Worm (Caenorhabditis elegans) whole organism, early embryonic: ENCODE measurements around the gene nkb-2.

ENCODE experiments used
- ama-1 ChIP-seq: fragments of 150-350 bp; optimal IDR thresholded peaks from 2 replicates; lab custom pipeline; 2014
- ceh-13 ChIP-seq: fragments of 200-800 bp; sonication (Bioruptor generic); optimal IDR thresholded peaks from 2 replicates; lab custom pipeline; 2018; ENCODE audit warnings: mild to moderate bottlenecking, missing genetic modification characterization, missing compliant biosample characterization
- ets-7 ChIP-seq: sonication (generic microtip); optimal IDR thresholded peaks from 2 replicates; lab custom pipeline; 2016; ENCODE audit warnings: missing genotype, missing genetic modification characterization, missing compliant biosample characterization
- hmbx-1 ChIP-seq: sonication (generic microtip); optimal IDR thresholded peaks from 2 replicates; lab custom pipeline; 2016; ENCODE audit warnings: mild to moderate bottlenecking, missing genetic modification characterization, missing compliant biosample characterization
- hnd-1 ChIP-seq: sonication (generic microtip); optimal IDR thresholded peaks from 2 replicates; lab custom pipeline; 2016; ENCODE audit warnings: missing genetic modification characterization, missing compliant biosample characterization
- scrt-1 ChIP-seq: fragments of 200-800 bp; sonication (Bioruptor generic); IDR thresholded peaks from 2 replicates; pipeline ENCODE4 v1.3.6; 2022; ENCODE audit warnings: missing genetic modification characterization, missing compliant biosample characterization
- tbx-11 ChIP-seq: fragments of 200-800 bp; sonication (Bioruptor generic); IDR thresholded peaks from 2 replicates; pipeline ENCODE4 v1.3.6; 2022; ENCODE audit warnings: missing genetic modification characterization, missing compliant biosample characterization
- tra-4 ChIP-seq: sonication (generic microtip); optimal IDR thresholded peaks from 2 replicates; lab custom pipeline; 2017; ENCODE audit warnings: missing genetic modification characterization, missing compliant biosample characterization

- TF ChIP-seq tra-4 (no peak), ets-7 (tag; lab: Kevin White, UChicago) (no peak), ceh-13 (GFP tag; lab: Kevin White, UChicago) (no peak), ama-1 (lab: Kevin White, UChicago) (no peak), hmbx-1 (tag; lab: Kevin White, UChicago) (no peak), scrt-1 (GFP tag; lab: Robert Waterston, UW) (no peak), tbx-11 (GFP tag; lab: Robert Waterston, UW) (no peak), hnd-1 (tag; lab: Kevin White, UChicago) (no peak)
These were observed 40.3 kb downstream of the nkb-2 start, which contains the start of gene F56C4.4 for ce11 chrIV:10630953-10631554.
